Fruit fly (Drosophila melanogaster): Measurements from ENCODE around the gene spen.

The spen gene

DNA sequence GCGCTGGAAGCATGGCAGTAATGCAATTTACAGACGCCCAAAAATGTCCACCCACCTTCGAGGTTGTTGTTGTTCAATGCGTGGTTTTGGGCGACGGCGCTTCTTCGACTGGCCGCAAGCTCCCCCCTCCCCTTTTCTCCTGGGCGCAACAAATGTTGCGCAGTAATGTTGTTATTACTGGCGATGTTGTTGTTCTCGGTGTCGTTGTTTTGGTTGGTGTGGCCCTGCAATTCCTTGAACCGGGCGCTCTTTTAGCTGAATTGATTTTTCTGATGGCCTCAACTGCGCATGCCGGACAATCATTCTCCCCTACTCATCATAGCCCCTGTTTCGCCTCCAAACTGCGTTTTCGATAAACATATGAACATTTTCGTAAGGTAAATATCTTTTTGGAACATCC, 22.2 kb downstream of the spen start:
- TF ChIP-seq CG17801 (GFP tag; optimal IDR thresholded peaks at IDR 0.05; ENCODE audit: partially characterized antibody): no peak

DNA sequence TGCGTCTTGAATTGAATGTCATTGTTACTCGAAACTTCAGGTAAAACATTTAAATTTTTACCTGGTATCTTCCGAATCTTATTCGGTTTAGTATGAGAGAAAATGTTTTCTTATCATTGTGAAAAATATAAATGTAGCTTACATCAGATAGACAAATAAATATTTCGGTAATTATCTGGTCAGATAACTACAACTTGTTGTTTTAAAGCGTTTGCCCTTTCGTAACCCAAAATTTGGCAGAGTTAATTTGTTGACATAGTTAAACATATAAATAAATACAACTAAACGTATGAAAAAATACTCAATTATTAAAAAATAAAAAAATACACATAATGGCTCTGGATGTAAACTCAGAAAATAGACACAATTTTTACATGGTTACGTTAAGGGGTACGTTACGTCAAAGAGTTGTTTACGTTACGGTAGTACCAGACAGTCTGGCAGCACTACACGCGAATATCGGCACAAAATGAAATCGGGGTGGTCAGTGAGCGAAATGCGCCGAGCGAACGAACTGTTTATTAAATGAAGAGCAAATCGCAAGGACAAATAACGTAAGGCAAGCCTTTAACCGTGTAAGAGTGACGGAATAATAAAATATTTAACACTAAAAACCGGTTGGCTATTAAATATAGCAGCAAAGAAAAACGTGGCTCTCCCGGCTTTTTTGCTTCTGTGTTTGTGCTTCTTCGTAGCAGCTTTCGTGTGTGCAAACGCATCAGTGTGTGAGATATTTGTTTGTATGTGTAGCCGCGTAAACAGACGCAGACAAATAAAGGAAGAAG, 23.7 kb downstream of the spen start:
- TF ChIP-seq CG17801 (GFP tag; optimal IDR thresholded peaks at IDR 0.05; ENCODE audit: partially characterized antibody): no peak

DNA sequence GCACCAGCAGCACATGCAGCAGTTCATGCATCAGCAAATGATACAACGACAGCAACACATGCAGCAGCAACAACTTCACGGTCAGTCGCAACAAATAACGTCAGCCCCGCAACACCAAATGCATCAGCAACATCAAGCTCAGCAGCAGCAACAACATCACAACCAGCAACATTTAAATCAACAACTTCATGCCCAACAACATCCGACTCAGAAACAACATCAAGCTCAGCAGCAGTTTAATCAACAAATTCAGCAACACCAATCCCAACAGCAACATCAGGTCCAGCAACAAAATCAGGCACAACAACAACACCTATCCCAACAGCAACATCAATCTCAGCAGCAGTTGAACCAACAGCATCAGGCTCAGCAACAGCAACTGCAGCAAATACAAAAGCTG, 36.8 kb downstream of the spen start:
- TF ChIP-seq CG17801 (GFP tag; optimal IDR thresholded peaks at IDR 0.05; ENCODE audit: partially characterized antibody): no peak

DNA sequence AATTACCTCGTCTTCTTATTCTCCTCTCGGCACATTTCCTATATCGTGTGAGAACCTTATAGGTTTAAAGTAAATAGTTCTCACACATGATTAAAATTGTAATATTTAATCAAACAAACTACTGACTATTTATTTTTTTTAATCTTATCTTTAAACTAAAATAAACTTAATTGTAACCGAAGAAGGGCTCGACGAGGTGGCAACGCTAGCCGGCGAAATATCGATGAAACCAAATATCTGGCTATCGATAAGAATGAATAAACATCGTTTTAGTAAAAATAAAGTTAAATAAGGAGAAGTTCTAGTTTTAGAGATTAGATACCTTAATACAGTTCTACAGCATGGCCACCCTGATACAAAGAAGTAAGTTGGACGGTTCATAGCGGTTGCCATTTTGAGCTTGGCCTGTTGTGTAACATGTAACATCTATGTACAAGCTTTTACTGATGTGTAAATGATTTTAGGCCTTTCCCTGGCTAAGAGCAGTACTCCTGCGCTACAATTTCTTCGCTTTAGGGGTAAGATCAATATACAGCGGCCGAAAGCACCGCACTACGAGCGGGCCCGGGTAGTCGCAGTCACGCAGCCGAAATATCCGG, 44.8 kb downstream of the spen start, which contains the start of gene mRpL10:
TSS of gene mRpL10 (plus strand) at position 251 of the 599 bp plus-strand sequence.
- TF ChIP-seq CG17801 (GFP tag; optimal IDR thresholded peaks at IDR 0.05; ENCODE audit: partially characterized antibody): peak; percentile 45

DNA sequence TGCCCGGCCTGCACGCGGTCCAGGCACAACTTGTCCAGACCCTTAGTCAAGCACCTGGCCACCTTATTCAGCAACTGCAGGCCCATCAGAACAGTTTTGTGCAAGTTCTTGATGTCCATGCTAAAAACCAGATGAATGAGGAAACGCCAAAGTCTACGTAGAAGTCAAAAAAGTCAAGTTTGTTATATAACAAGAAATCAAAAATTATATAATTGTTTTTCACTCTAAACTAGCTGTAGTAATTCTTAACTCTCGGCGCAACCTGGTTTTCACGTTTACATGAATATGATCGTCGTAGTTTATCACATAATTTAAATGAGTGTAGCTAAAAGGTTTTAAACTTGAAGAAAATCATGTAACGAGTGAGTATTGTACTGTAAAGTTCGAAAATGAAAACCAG, 45.7 kb downstream of the spen start:
- TF ChIP-seq CG17801 (GFP tag; optimal IDR thresholded peaks at IDR 0.05; ENCODE audit: partially characterized antibody): no peak

DNA sequence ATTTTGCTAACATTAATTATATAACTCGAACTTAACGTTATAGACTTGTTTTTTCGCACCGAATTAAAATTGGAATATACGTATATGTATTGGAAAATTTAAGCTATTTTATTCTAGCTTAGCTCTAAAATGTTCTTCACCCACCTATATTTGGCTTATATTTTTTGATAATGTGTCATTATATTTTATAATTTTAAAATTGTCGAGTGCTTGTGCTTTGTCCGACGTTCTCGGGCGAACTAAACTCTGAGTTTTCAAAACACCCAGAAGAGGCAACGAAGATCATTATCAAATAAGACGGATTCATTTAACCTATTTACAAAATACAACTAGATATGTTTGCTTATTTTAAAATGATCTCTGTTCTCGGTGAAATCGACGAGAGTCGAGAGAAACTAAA, 47.7 kb downstream of the spen start:
- no peak for TF ChIP-seq CG17801 (GFP tag; optimal IDR thresholded peaks at IDR 0.05; ENCODE audit: partially characterized antibody)

- TF ChIP-seq CG17801 (GFP tag; optimal IDR thresholded peaks at IDR 0.05; ENCODE audit: partially characterized antibody): peak; percentile 1
Observed at dm6 chr2L:207129-207813, 48.4 kb downstream of the spen start, which contains the start of the genes Tbc1d15-17 and CG11617. Gene Tbc1d15-17 (plus strand): TSS chr2L:207179. Gene CG11617 (minus strand): TSS chr2L:207297.

DNA sequence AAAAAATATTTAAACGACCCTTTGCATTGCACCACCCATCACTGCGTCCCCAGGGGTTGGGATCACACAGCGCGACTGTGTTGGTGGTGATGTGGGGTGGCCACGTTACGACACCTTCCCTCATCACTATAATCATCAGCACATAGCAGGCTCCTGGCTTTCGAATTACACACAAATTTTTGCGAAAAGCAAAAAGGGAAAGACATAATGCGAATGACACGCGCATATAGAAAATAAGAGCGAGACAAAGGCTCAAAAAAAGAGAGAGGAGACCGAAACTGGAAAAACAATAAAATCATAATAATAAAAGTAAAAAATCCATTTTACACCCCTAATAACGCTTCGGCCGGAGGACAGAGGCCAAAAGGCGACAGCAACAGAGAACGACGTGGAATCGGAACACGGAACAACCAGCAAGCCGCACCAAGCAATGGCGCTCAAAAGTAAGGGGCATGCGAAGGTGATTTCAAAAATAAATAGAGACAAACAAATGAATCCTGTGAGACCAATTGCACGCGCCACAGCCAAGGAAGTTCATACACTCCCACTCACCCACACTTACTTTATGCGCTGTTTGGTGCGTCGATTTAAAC, 60.7 kb downstream of the spen start:
- no peak for TF ChIP-seq CG17801 (GFP tag; optimal IDR thresholded peaks at IDR 0.05; ENCODE audit: partially characterized antibody)

dm6 chr2L:220509-220908, 61.7 kb downstream of the spen start:
- peak; percentile 11 for TF ChIP-seq CG17801 (GFP tag; optimal IDR thresholded peaks at IDR 0.05; ENCODE audit: partially characterized antibody)

DNA sequence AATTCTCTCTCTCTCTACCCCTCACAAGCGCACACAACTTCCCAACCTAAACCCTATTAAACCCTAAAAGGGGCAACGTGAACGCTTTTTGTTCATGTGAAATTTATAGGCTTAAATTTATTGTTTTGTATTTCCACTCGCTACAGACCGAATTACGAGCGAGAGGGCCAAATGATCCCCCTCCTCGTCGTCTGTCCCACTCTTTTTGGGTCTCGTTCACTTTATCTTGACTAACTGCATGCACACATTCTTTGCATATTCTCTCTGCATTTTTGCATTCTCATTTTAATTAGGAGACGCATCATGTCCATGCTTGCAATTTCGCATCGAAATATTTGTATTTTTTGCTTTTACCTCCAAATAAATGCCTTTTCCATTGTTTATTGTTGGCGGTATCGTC, 62.3 kb downstream of the spen start:
- no peak for TF ChIP-seq CG17801 (GFP tag; optimal IDR thresholded peaks at IDR 0.05; ENCODE audit: partially characterized antibody)

DNA sequence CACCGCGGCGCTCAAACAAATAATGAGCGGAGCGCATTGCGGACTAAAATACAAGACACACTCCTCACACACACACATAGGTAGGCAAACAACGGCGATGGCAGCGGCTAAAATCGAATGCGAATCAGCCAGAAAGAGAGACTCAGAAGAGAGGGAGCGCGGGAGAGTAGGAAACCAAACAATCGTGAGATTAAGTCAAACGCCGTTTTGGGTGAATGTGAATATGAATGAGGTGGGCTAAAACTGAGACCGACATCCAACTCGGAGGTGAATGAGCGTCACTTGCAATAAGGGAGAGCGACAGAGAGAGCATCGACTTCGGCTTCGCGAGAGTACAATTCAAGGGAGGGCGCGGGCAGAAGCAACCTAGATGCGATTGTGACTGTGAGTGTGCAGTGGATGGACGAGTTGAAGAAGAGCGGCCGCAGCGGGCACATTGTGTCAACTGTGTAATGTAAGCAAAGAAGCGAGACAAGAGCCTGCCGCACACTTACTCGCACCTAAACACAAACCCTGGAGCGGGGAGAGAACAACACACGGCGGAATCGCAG, 63.2 kb downstream of the spen start:
- TF ChIP-seq CG17801 (GFP tag; optimal IDR thresholded peaks at IDR 0.05; ENCODE audit: partially characterized antibody): peak; percentile 22

- no peak for TF ChIP-seq CG17801 (GFP tag; optimal IDR thresholded peaks at IDR 0.05; ENCODE audit: partially characterized antibody)
Observed at dm6 chr2L:222867-223266, 64.0 kb downstream of the spen start.

- TF ChIP-seq CG17801 (GFP tag; optimal IDR thresholded peaks at IDR 0.05; ENCODE audit: partially characterized antibody): peak; percentile 34
Observed at dm6 chr2L:223351-223750, 64.5 kb downstream of the spen start.

DNA sequence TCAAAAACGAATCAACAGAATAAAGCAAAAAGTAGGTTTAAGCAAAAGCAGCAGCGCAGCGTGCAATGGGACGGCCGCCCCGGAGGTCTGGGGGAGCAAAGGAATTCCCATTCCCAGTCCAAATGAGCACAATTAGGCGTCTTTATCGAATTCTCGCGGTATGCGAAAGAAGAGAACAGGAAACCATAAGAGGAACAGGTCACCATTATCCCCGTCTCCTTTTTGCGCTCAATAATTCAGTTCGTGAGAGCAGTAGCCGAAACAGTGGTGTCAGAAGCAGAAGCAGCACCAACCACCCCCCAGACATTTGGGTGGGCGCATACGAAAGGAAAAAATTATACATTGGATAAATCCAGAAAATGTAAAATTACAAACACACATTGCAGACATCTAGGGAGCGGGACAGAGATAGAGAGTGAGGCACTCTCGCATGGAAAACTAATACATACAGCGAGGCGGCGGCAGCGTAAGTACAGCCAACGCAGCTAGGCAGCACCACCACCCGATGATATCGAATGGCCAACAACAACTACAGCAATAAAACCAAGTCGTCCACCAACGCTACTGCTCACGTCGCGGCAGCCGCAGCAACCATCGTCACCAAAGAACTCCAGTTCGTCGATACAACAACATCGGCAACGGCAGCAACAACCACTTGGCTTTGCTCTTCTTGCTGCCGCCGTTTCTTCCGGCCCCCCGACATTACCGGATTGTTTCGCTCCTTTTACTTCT, 65.2 kb downstream of the spen start:
- no peak for TF ChIP-seq CG17801 (GFP tag; optimal IDR thresholded peaks at IDR 0.05; ENCODE audit: partially characterized antibody)

Measured in ovary, adult (tissue).